Worm (Caenorhabditis elegans): ENCODE data around the gene F49H12.7.

The F49H12.7 gene

DNA sequence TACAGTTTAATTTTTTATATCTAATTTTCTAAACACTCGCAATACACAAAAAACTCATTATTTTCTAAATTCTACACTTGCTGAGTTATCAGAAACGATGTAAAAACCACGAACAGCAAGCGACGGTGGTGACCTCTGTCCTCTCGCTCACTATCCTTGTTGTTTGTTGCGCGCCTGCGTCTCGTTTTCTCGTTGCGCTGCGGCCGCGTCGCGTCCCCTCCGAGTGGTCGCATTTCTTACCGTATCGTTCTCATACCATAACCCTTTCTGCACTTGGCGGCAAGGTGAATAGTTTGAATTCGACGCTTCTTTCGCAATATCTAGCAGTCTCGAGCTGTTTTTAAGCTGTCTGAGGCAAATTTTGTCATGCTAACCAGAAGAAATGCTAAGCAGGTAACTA is 24.6 kb downstream of the F49H12.7 start, which contains the start of gene lsy-2 (continued):
- TF ChIP-seq nhr-23 (tag; optimal IDR thresholded peaks at IDR 0.05) (peak; percentile 44), aly-2 (tag; optimal IDR thresholded peaks at IDR 0.05) (no peak), sea-2 (GFP tag; optimal IDR thresholded peaks at IDR 0.05) (no peak), nhr-237 (tag; optimal IDR thresholded peaks at IDR 0.05) (no peak)

DNA sequence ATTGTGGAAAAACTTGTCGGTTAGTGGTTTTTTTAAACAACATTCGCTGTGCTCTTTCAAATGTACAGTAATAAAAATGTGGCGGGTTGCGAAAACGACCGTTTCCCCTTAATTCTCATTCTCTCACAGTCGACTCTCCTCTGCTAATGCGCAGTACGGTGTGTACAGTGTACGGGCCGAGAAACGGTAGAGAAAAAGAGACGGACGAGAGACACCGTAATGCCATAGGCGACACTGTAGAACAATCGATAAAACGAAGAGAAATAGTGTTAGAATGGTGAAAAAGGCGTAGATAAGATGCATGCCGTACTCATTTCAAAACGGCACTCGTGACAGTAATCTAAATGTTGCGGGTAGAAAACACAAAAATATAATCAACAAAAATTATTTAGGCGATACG is 25.7 kb downstream of the F49H12.7 start:
- TF ChIP-seq aly-2 (tag; optimal IDR thresholded peaks at IDR 0.05) = no peak
- TF ChIP-seq nhr-25 (tag; optimal IDR thresholded peaks at IDR 0.05) = peak; percentile 51
- no peak for TF ChIP-seq nhr-76 (tag; optimal IDR thresholded peaks at IDR 0.05)
- TF ChIP-seq ama-1 (optimal IDR thresholded peaks at IDR 0.05) = no peak
- no peak for TF ChIP-seq nhr-11 (tag; optimal IDR thresholded peaks at IDR 0.05)
- peak; percentile 50 for TF ChIP-seq nhr-23 (tag; optimal IDR thresholded peaks at IDR 0.05)
- TF ChIP-seq nfya-1 (tag; optimal IDR thresholded peaks at IDR 0.05; ENCODE audit: insufficient read depth) = peak; percentile 64
- TF ChIP-seq elt-2 (tag; optimal IDR thresholded peaks at IDR 0.05) = peak; percentile 75
- TF ChIP-seq ceh-28 (tag; optimal IDR thresholded peaks at IDR 0.05) = peak; percentile 64
- no peak for TF ChIP-seq lsy-12 (tag; optimal IDR thresholded peaks at IDR 0.05)
- peak; percentile 66 for TF ChIP-seq pha-4 (tag; optimal IDR thresholded peaks at IDR 0.05)
- TF ChIP-seq hmg-11 (tag; optimal IDR thresholded peaks at IDR 0.05) = peak; percentile 7
- peak; percentile 73 for TF ChIP-seq pqm-1 (tag; optimal IDR thresholded peaks at IDR 0.05)

DNA sequence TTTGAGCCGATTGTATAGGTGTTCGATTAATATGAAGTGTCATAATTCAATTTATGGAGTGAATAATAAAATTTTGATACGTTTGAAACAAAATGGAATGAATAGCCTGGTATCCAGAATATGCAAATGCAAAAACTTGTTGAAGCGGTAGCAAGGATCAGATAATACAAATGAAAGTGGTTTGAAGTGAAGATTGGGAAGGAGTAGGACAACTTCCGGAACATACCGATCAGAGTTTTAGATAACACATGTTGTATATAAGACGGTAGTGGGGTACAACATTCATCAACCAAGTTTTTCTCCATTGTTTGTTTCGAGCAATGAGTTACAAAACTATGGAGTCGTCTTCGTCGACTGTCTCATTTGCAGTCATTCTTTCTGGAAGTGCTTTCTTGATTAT is 28.3 kb downstream of the F49H12.7 start, which contains the start of gene col-164:
TSS of gene col-164 (plus strand) at position 301 of the 400 bp plus-strand sequence.
- no peak for TF ChIP-seq lin-15B (tag; optimal IDR thresholded peaks at IDR 0.05)
- no peak for TF ChIP-seq fkh-10 (GFP tag; optimal IDR thresholded peaks at IDR 0.05)
- no peak for TF ChIP-seq R02D3.7 (tag; optimal IDR thresholded peaks at IDR 0.05)
- no peak for TF ChIP-seq lin-39 (tag; optimal IDR thresholded peaks at IDR 0.05)
- TF ChIP-seq ama-1 (optimal IDR thresholded peaks at IDR 0.05) = no peak
- no peak for TF ChIP-seq nhr-12 (tag; optimal IDR thresholded peaks at IDR 0.05)
- no peak for TF ChIP-seq nhr-77 (tag; optimal IDR thresholded peaks at IDR 0.05)

DNA sequence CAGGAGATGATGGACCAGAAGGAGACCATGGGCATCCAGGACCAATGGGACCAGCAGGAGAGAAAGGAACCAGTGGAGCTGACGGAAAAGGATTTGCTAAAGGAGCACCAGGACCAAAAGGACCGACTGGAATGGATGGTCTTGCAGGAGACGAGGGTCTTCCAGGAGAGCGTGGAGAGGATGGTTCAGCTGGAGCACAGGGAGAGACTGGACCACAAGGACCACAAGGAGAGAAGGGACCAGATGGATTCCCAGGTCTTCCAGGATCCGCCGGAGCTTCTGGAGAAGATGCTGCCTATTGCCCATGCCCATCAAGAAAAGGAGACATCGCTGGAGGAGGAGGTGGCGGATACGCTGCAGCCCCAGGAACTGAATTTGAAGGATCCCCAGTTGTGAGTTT is 29.3 kb downstream of the F49H12.7 start:
- no peak for TF ChIP-seq hmg-11 (tag; optimal IDR thresholded peaks at IDR 0.05)
- no peak for TF ChIP-seq nfya-1 (tag; optimal IDR thresholded peaks at IDR 0.05; ENCODE audit: insufficient read depth)
- no peak for TF ChIP-seq jun-1 (tag; optimal IDR thresholded peaks at IDR 0.05)
- no peak for TF ChIP-seq nhr-12 (tag; optimal IDR thresholded peaks at IDR 0.05)
- TF ChIP-seq egl-27 (tag; optimal IDR thresholded peaks at IDR 0.05) = no peak
- TF ChIP-seq lsy-12 (tag; optimal IDR thresholded peaks at IDR 0.05) = no peak
- no peak for TF ChIP-seq unc-62 (GFP tag; optimal IDR thresholded peaks at IDR 0.05)
- TF ChIP-seq fkh-2 (tag; optimal IDR thresholded peaks at IDR 0.05) = no peak
- TF ChIP-seq nhr-67 (tag; optimal IDR thresholded peaks at IDR 0.05) = no peak
- no peak for TF ChIP-seq skn-1 (tag; optimal IDR thresholded peaks at IDR 0.05)
- no peak for TF ChIP-seq ztf-11 (tag; optimal IDR thresholded peaks at IDR 0.05)
- TF ChIP-seq nhr-237 (tag; optimal IDR thresholded peaks at IDR 0.05) = no peak
- TF ChIP-seq tbx-2 (tag; optimal IDR thresholded peaks at IDR 0.05) = no peak
- no peak for TF ChIP-seq nhr-76 (tag; optimal IDR thresholded peaks at IDR 0.05)

DNA sequence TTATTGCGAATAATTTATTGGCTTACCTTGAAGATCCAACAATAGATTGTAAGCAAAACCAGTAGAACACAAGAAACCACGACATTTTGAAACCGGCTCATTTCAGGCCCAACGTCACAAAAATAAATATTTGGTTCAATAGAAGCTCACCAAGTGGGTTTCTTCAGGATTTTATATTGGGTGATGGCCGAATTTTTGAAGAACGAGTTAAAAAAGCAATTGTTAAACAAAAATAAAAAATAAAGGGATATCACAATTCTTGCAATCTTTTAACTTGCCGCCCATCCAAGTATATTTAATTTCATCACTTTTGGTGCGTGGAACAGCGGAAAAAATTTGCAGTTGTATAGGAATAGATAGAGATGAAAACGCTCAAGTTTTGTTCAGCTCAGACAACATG is 32.0 kb downstream of the F49H12.7 start, which contains the start of gene T21D9.2:
TSS of gene T21D9.2 (minus strand) at position 101 of the 400 bp plus-strand sequence.
- TF ChIP-seq elt-2 (tag; optimal IDR thresholded peaks at IDR 0.05) (no peak), ama-1 (optimal IDR thresholded peaks at IDR 0.05) (no peak), ceh-9 (tag; optimal IDR thresholded peaks at IDR 0.05) (no peak), fos-1 (tag; optimal IDR thresholded peaks at IDR 0.05) (no peak), fkh-10 (GFP tag; optimal IDR thresholded peaks at IDR 0.05) (no peak), nhr-23 (tag; optimal IDR thresholded peaks at IDR 0.05) (no peak), tbx-2 (tag; optimal IDR thresholded peaks at IDR 0.05) (no peak), jun-1 (tag; optimal IDR thresholded peaks at IDR 0.05) (no peak), lin-15B (tag; optimal IDR thresholded peaks at IDR 0.05) (no peak)

DNA sequence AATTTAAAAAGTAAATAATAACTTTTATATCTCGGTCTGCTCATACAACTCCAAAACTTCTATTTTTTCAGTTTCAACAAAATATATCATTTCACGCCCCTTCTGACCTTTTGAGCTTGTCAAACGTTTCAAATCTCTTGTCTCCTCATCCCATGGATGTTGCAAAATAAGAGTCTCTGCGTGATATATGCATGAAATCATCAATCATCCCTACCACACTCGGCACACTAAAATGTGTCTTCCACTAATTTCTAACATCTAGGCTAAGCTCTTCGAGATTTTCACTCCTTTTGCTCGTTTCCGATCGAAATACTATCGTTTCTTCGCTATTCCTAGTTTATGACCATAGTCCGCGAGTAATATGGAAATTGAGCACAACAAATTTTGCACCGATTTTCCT is 34.2 kb downstream of the F49H12.7 start:
- TF ChIP-seq skn-1 (tag; optimal IDR thresholded peaks at IDR 0.05) (no peak), lin-39 (tag; optimal IDR thresholded peaks at IDR 0.05) (peak; percentile 34)
